Worm (Caenorhabditis elegans) whole organism, midembryonic: ENCODE measurements around the gene str-217.

Experiments used
- T22C8.4 ChIP-seq: fragments of 200-800 bp; sonication (Bioruptor generic); IDR thresholded peaks from 2 replicates; pipeline ENCODE4 v1.3.6; 2022; ENCODE audit warnings: missing genetic modification characterization, missing compliant biosample characterization
- cog-1 ChIP-seq: sonication (generic microtip); optimal IDR thresholded peaks from 2 replicates; lab custom pipeline; 2016; ENCODE audit warnings: missing genetic modification characterization, missing compliant biosample characterization
- flt-1 ChIP-seq: fragments of 200-800 bp; sonication (Bioruptor generic); IDR thresholded peaks from 2 replicates; pipeline ENCODE4 v1.3.6; 2022; ENCODE audit warnings: missing genetic modification characterization, missing compliant biosample characterization

ce11 chrV:16974919-16975318 is 25.2 kb downstream of the str-217 start, which contains the start of gene srx-54:
- TF ChIP-seq cog-1 (tag; lab: Kevin White, UChicago): no peak
- TF ChIP-seq flt-1 (GFP tag; lab: Robert Waterston, UW): no peak
- no peak for TF ChIP-seq T22C8.4
